Worm (Caenorhabditis elegans): ENCODE data around the gene ZK1307.3.

The ZK1307.3 gene

DNA sequence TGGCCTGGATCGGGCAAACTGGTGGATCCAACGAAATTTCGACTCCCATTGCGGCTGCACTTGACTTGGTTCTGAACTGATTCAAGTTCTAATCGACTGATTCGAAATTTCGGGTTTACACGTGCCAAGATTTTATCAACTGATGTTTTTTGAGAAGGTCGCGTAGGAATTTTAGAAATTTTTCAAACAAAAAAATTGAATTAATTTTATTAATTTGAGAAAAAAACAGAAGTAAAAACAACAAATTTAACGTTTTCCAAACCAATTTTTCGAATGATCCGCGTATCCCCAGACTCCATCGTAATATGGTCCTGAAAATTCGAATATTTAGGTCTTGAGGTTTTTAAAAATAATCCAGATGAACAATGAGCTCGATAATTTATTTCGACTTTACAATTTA, at the start of gene ZK1307.3:
Gene ZK1307.3 (minus strand): TSS at position 101 of the 400 bp plus-strand sequence.
- no peak for TF ChIP-seq lsy-12 (tag; optimal IDR thresholded peaks at IDR 0.05)
- no peak for TF ChIP-seq mml-1 (tag; optimal IDR thresholded peaks at IDR 0.05)
- no peak for TF ChIP-seq sea-2 (GFP tag; optimal IDR thresholded peaks at IDR 0.05)
- no peak for TF ChIP-seq ZK546.5 (tag; optimal IDR thresholded peaks at IDR 0.05)
- TF ChIP-seq eor-1 (tag; optimal IDR thresholded peaks at IDR 0.05): no peak
- no peak for TF ChIP-seq ama-1 (optimal IDR thresholded peaks at IDR 0.05)
- TF ChIP-seq unc-39 (tag; optimal IDR thresholded peaks at IDR 0.05): no peak

DNA sequence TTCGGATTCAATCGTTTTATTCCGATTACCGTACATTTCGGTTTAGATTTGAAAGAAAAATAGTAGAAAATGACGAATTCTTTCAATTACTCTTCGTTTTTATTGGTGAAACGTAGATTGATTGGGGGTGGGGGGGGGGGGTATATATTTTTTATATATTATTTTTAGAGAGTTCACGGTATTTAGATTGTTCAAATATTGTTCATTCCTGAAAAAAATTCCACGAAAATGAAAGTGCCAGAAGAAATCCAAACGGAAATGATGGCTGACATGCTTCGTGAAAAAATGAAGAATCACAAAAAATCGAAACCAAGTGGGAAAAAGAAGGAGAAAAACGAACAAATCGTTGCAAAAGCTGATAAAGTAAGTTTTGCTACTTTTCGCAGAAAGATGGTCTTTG, 47.5 kb upstream of the ZK1307.3 start, which contains the start of the genes Y53C12A.8 and Y53C12A.7:
Gene Y53C12A.8 (minus strand): TSS at position 101 of the 400 bp plus-strand sequence.
Gene Y53C12A.7 (plus strand): TSS at position 181 of the 400 bp plus-strand sequence.
- TF ChIP-seq fkh-2 (tag; optimal IDR thresholded peaks at IDR 0.05) (no peak), unc-39 (tag; optimal IDR thresholded peaks at IDR 0.05) (no peak), ZK546.5 (tag; optimal IDR thresholded peaks at IDR 0.05) (no peak), lin-15B (tag; optimal IDR thresholded peaks at IDR 0.05) (no peak)

DNA sequence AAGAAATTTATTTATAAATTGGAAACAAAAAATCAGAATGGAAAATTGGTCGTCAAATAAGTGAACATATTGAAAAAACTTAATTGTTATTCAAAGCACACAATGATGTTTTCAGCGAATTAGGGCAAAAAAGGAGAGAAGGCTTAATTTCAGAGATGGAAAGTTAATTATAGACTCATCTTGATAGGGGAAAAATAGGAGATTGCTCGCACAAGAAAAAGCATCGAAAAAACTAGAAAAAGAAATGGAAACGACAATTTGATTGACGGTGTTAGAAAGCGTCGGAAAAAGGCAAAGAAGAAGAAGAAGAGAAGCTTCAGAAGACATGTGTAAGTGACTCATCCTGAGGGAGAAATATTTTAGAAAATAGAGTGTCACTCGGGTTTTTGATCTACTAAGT, 43.1 kb upstream of the ZK1307.3 start:
- TF ChIP-seq fkh-10 (GFP tag; optimal IDR thresholded peaks at IDR 0.05): peak; percentile 27
- TF ChIP-seq jun-1 (tag; optimal IDR thresholded peaks at IDR 0.05): no peak
- no peak for TF ChIP-seq ztf-4 (tag; optimal IDR thresholded peaks at IDR 0.05)
- peak; percentile 86 for TF ChIP-seq elt-1 (tag; optimal IDR thresholded peaks at IDR 0.05)
- TF ChIP-seq mml-1 (tag; optimal IDR thresholded peaks at IDR 0.05): no peak
- no peak for TF ChIP-seq ama-1 (optimal IDR thresholded peaks at IDR 0.05)

DNA sequence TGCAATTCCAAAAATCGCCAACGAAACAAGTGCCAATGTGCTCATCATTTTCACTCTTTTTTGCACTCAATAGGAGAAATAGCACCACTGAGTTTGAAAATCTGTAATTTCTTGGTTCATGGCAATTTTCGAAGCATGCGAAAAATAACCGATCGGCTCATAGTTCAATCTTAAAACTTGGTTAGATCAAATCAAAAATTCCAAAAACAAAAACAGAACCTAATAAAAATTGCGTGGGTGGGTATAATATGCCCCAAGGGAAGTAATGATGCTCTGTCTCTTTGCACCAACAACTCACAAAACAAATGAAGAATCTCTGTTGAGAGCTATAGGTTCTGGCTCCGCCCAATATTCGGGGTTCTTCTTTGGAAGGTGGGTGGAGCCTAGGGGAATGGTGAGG, 39.0 kb upstream of the ZK1307.3 start, which contains the start of gene nlp-11:
Gene nlp-11 (minus strand): TSS at position 101 of the 400 bp plus-strand sequence.
- no peak for TF ChIP-seq egl-5 (tag; optimal IDR thresholded peaks at IDR 0.05)
- TF ChIP-seq nfya-1 (tag; optimal IDR thresholded peaks at IDR 0.05; ENCODE audit: insufficient read depth): no peak
- no peak for TF ChIP-seq ztf-11 (tag; optimal IDR thresholded peaks at IDR 0.05)
- no peak for TF ChIP-seq nhr-43 (tag; optimal IDR thresholded peaks at IDR 0.05; ENCODE audit: poor library complexity, severe bottlenecking)
- TF ChIP-seq elt-2 (tag; optimal IDR thresholded peaks at IDR 0.05): no peak
- no peak for TF ChIP-seq ztf-4 (tag; optimal IDR thresholded peaks at IDR 0.05)
- no peak for TF ChIP-seq unc-39 (tag; optimal IDR thresholded peaks at IDR 0.05)

DNA sequence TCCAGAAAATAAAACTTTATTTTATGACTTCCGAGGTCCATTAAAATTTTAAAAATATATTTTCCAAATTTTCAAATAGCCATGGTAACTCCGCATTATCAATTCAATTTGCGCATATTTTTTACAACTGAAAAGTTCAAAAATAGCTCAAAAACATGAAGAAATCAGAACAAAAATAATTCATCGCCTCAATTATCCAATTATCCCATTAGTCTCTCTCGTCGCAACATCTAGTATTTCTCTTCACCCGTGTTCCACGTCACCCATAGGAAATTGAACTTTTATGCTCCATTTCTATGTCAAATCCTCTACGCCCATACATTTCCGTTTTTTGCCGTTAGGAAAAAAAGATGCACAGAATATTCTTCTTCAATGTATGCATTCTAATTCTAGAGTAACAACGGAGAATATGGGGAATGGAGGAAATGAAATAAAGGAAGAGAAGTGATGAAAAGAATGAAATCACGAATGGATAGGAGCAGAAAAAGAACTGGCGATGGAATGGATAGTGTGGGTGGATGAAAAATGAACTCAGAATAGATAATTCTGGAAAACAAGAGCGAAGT, 37.3 kb upstream of the ZK1307.3 start:
- TF ChIP-seq snpc-4 (tag; optimal IDR thresholded peaks at IDR 0.05) (no peak), fkh-10 (GFP tag; optimal IDR thresholded peaks at IDR 0.05) (peak; percentile 96)

DNA sequence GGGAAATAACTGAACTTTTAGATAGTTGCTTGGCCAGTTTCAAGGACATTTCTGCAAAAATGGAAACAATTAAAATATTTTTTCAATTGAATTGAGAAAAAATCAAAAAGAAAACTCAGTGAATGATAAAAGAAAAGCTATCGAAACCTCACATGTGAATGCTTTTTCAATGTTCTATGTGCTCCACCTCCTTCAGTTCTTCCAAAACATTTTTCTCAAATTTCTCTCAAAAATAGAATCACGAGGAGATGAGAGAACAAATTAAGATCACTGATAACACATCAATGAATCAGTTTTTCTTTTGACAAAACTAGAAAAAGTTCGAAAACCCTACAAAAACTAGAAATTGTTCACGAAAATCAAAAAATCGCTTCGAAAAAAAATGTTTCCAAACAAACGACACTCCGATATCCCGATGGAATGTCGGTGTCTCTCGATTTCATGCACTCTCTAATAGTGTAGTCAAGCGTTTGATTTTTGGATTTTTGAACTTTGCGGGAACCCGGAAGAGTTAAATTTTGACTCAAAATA, 33.9 kb upstream of the ZK1307.3 start, which contains the start of gene ZK1320.9:
Gene ZK1320.9 (minus strand): TSS at position 51 of the 531 bp plus-strand sequence.
- TF ChIP-seq jun-1 (tag; optimal IDR thresholded peaks at IDR 0.05) (no peak), elt-2 (tag; optimal IDR thresholded peaks at IDR 0.05) (peak; percentile 50), nhr-25 (tag; optimal IDR thresholded peaks at IDR 0.05) (peak; percentile 18), nhr-76 (tag; optimal IDR thresholded peaks at IDR 0.05) (peak; percentile 59), lin-15B (tag; optimal IDR thresholded peaks at IDR 0.05) (peak; percentile 13), pha-4 (tag; optimal IDR thresholded peaks at IDR 0.05) (peak; percentile 33)

DNA sequence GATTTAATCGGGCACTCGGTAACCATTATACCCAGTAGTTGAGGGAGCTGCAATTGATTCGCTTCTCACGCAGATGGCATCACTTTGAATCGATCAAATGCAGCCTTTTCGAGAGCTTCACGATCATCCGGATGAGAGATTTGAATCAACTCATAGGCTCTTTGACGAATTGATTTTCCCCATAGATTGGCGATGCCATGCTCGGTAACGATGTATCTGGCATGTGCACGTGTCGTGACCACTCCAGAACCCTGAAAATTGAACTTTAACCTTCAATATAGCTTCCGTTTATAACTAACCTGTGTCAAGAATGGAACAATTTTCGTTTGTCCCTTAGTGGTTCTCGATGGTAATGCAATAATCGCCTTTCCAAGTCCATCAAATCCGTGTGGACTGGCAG, 31.4 kb upstream of the ZK1307.3 start:
- TF ChIP-seq ZK546.5 (tag; optimal IDR thresholded peaks at IDR 0.05): no peak
- TF ChIP-seq ama-1 (optimal IDR thresholded peaks at IDR 0.05): peak; percentile 50

DNA sequence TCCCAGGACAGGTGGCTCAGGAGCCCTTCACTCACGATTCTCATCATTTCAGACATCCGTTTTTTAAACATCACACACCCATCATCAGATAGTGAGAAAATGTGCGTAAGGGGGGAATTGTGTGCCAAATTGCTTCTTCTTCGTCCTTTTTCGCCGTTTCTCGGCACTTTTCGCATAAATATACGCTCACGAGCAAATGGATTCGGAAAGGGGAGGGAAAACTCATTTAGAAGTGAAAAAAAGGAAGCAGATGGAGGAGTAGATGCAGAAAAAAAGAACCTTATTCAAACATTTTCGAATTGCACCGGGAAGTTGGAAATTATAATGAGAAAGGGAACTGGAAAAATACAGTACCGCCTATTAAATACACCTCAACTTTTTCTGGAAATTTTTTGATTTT, 29.2 kb upstream of the ZK1307.3 start:
- TF ChIP-seq eor-1 (tag; optimal IDR thresholded peaks at IDR 0.05) (no peak), fos-1 (tag; optimal IDR thresholded peaks at IDR 0.05) (no peak), nhr-11 (tag; optimal IDR thresholded peaks at IDR 0.05) (no peak), daf-12 (tag; optimal IDR thresholded peaks at IDR 0.05) (no peak), fkh-10 (GFP tag; optimal IDR thresholded peaks at IDR 0.05) (peak; percentile 68)
